Fruit fly (Drosophila melanogaster) whole organism, prepupa: ENCODE results near the gene CG42729.
A peak's percentile ranks its signal among the peaks of the same experiment; 100 is the strongest.

Experiments
- Blimp-1 ChIP-seq: fragments of 200-800 bp; sonication (Bioruptor generic); optimal IDR thresholded peaks from 3 replicates; lab custom pipeline; 2017; ENCODE audit warnings: missing biosample characterization, missing genetic modification characterization, mild to moderate bottlenecking, moderate library complexity, missing genetic modification reagents
- CG10631 ChIP-seq: fragments of 200-800 bp; sonication (Bioruptor generic); optimal IDR thresholded peaks from 2 replicates; lab custom pipeline; 2016; ENCODE audit warnings: missing biosample characterization, missing genetic modification characterization
- CG10669 ChIP-seq: fragments of 200-800 bp; sonication (Bioruptor generic); optimal IDR thresholded peaks from 3 replicates; lab custom pipeline; 2018; ENCODE audit warnings: missing biosample characterization, mild to moderate bottlenecking, missing genetic modification characterization, moderate library complexity
- CG34406 ChIP-seq: fragments of 200-800 bp; sonication (Bioruptor generic); optimal IDR thresholded peaks from 3 replicates; lab custom pipeline; 2016; ENCODE audit warnings: missing biosample characterization, missing genetic modification characterization
- CG8119 ChIP-seq: fragments of 200-800 bp; sonication (Bioruptor generic); IDR thresholded peaks from 3 replicates; pipeline ENCODE4 v1.3.6; 2022; ENCODE audit warnings: missing biosample characterization, missing genetic modification characterization
- lz ChIP-seq: fragments of 200-800 bp; sonication (Bioruptor generic); optimal IDR thresholded peaks from 3 replicates; lab custom pipeline; 2016; ENCODE audit warnings: missing biosample characterization, missing genetic modification characterization
- salr ChIP-seq, 2 experiments: fragments of 200-800 bp; sonication (Bioruptor generic); optimal IDR thresholded peaks; 3 replicates each; lab custom pipeline; 2016 to 2018; ENCODE audit warnings: missing biosample characterization in 2 of 2, missing genetic modification characterization in 2 of 2, mild to moderate bottlenecking in 1 of 2
- topi ChIP-seq: fragments of 200-800 bp; sonication (Bioruptor generic); optimal IDR thresholded peaks from 3 replicates; lab custom pipeline; 2016; ENCODE audit warnings: missing biosample characterization, missing genetic modification characterization

- TF ChIP-seq CG10631 (GFP tag; lab: Kevin White, UChicago) (no peak), Blimp-1 (GFP tag; lab: Kevin White, UChicago) (no peak), CG34406 (GFP tag; lab: Kevin White, UChicago) (no peak), lz (GFP tag; lab: Kevin White, UChicago) (no peak), salr (GFP tag; optimal IDR thresholded peaks at IDR 0.05; lab: Kevin White, UChicago) (no peak), topi (no peak), CG8119 (peak; percentile 29; the same call in 1 of the 3 replicates), CG10669 (GFP tag; lab: Kevin White, UChicago) (no peak)
These were observed 12.9 kb downstream of the CG42729 start for dm6 chr3L:15514405-15514804.
